Fruit fly (Drosophila melanogaster) whole organism, embryonic: ENCODE measurements around the gene CG11668.

Source experiments
- Adf1 ChIP-seq: fragments of 200-800 bp; sonication (Bioruptor generic); IDR thresholded peaks from 2 replicates; pipeline ENCODE4 v1.3.6; 2022; ENCODE audit warnings: missing biosample characterization, missing genetic modification characterization
- C15 ChIP-seq: fragments of 200-800 bp; sonication (Bioruptor generic); IDR thresholded peaks from 3 replicates; pipeline ENCODE4 v1.3.6; 2022; ENCODE audit warnings: missing biosample characterization, missing genetic modification characterization
- CG10543 ChIP-seq: fragments of 200-800 bp; sonication (Bioruptor generic); optimal IDR thresholded peaks from 3 replicates; lab custom pipeline; 2017; ENCODE audit warnings: missing biosample characterization, mild to moderate bottlenecking, missing genetic modification characterization, moderate library complexity
- CG13624 ChIP-seq: fragments of 200-800 bp; sonication (Bioruptor generic); optimal IDR thresholded peaks from 2 replicates; lab custom pipeline; 2016; ENCODE audit warnings: missing biosample characterization, missing genetic modification characterization
- CG15073 ChIP-seq: fragments of 200-800 bp; sonication (Bioruptor generic); optimal IDR thresholded peaks from 2 replicates; lab custom pipeline; 2016; ENCODE audit warnings: missing biosample characterization, missing genetic modification characterization
- CG1603 ChIP-seq: fragments of 200-800 bp; sonication (Bioruptor generic); optimal IDR thresholded peaks from 2 replicates; lab custom pipeline; 2019; ENCODE audit warnings: missing biosample characterization, mild to moderate bottlenecking, missing genetic modification characterization, moderate library complexity
- CG16815 ChIP-seq: fragments of 200-800 bp; sonication (Bioruptor generic); optimal IDR thresholded peaks from 3 replicates; lab custom pipeline; 2017; ENCODE audit warnings: missing biosample characterization, mild to moderate bottlenecking, missing genetic modification characterization
- CG18011 ChIP-seq: fragments of 200-800 bp; sonication (Bioruptor generic); optimal IDR thresholded peaks from 2 replicates; lab custom pipeline; 2017; ENCODE audit warnings: missing biosample characterization, missing genetic modification characterization, mild to moderate bottlenecking, moderate library complexity, missing genotype
- CG33213 ChIP-seq: fragments of 200-800 bp; sonication (Bioruptor generic); optimal IDR thresholded peaks from 3 replicates; lab custom pipeline; 2016; ENCODE audit warnings: missing biosample characterization, missing genetic modification characterization
- CG3726 ChIP-seq: fragments of 200-800 bp; sonication (Bioruptor generic); IDR thresholded peaks from 3 replicates; pipeline ENCODE4, ENCODE4 v1.3.6; 2022; ENCODE audit warnings: missing biosample characterization, missing genetic modification characterization
- CG3847 ChIP-seq: fragments of 200-800 bp; sonication (Bioruptor generic); IDR thresholded peaks from 2 replicates; pipeline ENCODE4 v1.3.6; 2022; ENCODE audit warnings: missing biosample characterization, missing genetic modification characterization
- CG4360 ChIP-seq: fragments of 200-800 bp; sonication (Bioruptor generic); IDR thresholded peaks from 2 replicates; pipeline ENCODE4 v1.3.6; 2022; ENCODE audit warnings: missing biosample characterization, missing genetic modification characterization
- CG4404 ChIP-seq: fragments of 200-800 bp; sonication (Bioruptor generic); IDR thresholded peaks from 2 replicates; pipeline ENCODE4 v1.3.6; 2022; ENCODE audit warnings: missing biosample characterization, missing genetic modification characterization
- CG6654 ChIP-seq: fragments of 200-800 bp; sonication (Bioruptor generic); optimal IDR thresholded peaks from 2 replicates; lab custom pipeline; 2017; ENCODE audit warnings: missing biosample characterization, mild to moderate bottlenecking, missing genetic modification characterization
- CG7839 ChIP-seq: fragments of 200-800 bp; sonication (Bioruptor generic); optimal IDR thresholded peaks from 3 replicates; lab custom pipeline; 2018; ENCODE audit warnings: missing biosample characterization, mild to moderate bottlenecking, missing genetic modification characterization, moderate library complexity
- CG9817 ChIP-seq: fragments of 200-800 bp; sonication (Bioruptor generic); optimal IDR thresholded peaks from 2 replicates; lab custom pipeline; 2018; ENCODE audit warnings: missing biosample characterization, mild to moderate bottlenecking, missing genetic modification characterization, moderate library complexity
- CkIIα-i1 ChIP-seq: fragments of 200-800 bp; sonication (Bioruptor generic); IDR thresholded peaks from 2 replicates; pipeline ENCODE4 v1.3.6; 2022; ENCODE audit warnings: missing biosample characterization, missing genetic modification characterization
- D19A ChIP-seq: fragments of 200-800 bp; optimal IDR thresholded peaks from 3 replicates; lab custom pipeline; 2019; ENCODE audit warnings: missing biosample characterization, mild to moderate bottlenecking, missing genetic modification characterization, moderate library complexity
- Dp ChIP-seq: fragments of 200-800 bp; sonication (Bioruptor generic); optimal IDR thresholded peaks from 2 replicates; lab custom pipeline; 2018; ENCODE audit warnings: missing biosample characterization, mild to moderate bottlenecking, missing genetic modification characterization, moderate library complexity
- ERR ChIP-seq: fragments of 200-800 bp; sonication (Bioruptor generic); optimal IDR thresholded peaks from 2 replicates; lab custom pipeline; 2016; ENCODE audit warnings: missing biosample characterization, missing genetic modification characterization
- H2.0 ChIP-seq: fragments of 200-800 bp; sonication (Bioruptor generic); IDR thresholded peaks from 2 replicates; pipeline ENCODE4 v1.3.6; 2022; ENCODE audit warnings: missing biosample characterization, missing genetic modification characterization
- HLH3B ChIP-seq: fragments of 200-800 bp; sonication (Bioruptor generic); IDR thresholded peaks from 2 replicates; pipeline ENCODE4 v1.3.6; 2022; ENCODE audit warnings: missing biosample characterization, missing genetic modification characterization
- Hey ChIP-seq: fragments of 200-800 bp; sonication (Bioruptor generic); optimal IDR thresholded peaks from 3 replicates; lab custom pipeline; 2018; ENCODE audit warnings: missing biosample characterization, mild to moderate bottlenecking, missing genetic modification characterization
- Hr3 ChIP-seq: fragments of 200-800 bp; sonication (Bioruptor generic); optimal IDR thresholded peaks from 3 replicates; lab custom pipeline; 2016; ENCODE audit warnings: missing biosample characterization, missing genetic modification characterization
- Kr ChIP-seq: fragments of 200-800 bp; sonication (Bioruptor generic); optimal IDR thresholded peaks from 2 replicates; lab custom pipeline; 2017; ENCODE audit warnings: missing biosample characterization, mild to moderate bottlenecking, missing genetic modification characterization
- MBD-R2 ChIP-seq: fragments of 200-800 bp; sonication (Bioruptor generic); IDR thresholded peaks from 2 replicates; pipeline ENCODE4 v1.3.6; 2022; ENCODE audit warnings: missing biosample characterization, missing genetic modification characterization
- MESR4 ChIP-seq: fragments of 200-800 bp; sonication (Bioruptor generic); optimal IDR thresholded peaks from 2 replicates; lab custom pipeline; 2018; ENCODE audit warnings: missing biosample characterization, mild to moderate bottlenecking, missing genetic modification characterization, moderate library complexity
- Side ChIP-seq: fragments of 200-800 bp; sonication (Bioruptor generic); optimal IDR thresholded peaks from 2 replicates; lab custom pipeline; 2016; ENCODE audit warnings: missing biosample characterization, missing genetic modification characterization
- Sox102F ChIP-seq: fragments of 200-800 bp; sonication (Bioruptor generic); optimal IDR thresholded peaks from 2 replicates; lab custom pipeline; 2018; ENCODE audit warnings: missing biosample characterization, mild to moderate bottlenecking, missing genetic modification characterization, moderate library complexity
- Spps ChIP-seq: fragments of 200-800 bp; sonication (Bioruptor generic); optimal IDR thresholded peaks from 2 replicates; lab custom pipeline; 2018; ENCODE audit warnings: missing biosample characterization, mild to moderate bottlenecking, missing genetic modification characterization
- Ssrp ChIP-seq: fragments of 200-800 bp; sonication (Bioruptor generic); optimal IDR thresholded peaks from 2 replicates; lab custom pipeline; 2018; ENCODE audit warnings: missing biosample characterization, mild to moderate bottlenecking, missing genetic modification characterization, moderate library complexity
- Trl ChIP-seq, 3 experiments: fragments of >200 bp in 2 of 3; fragments of 200-800 bp in 1 of 3; sonication (Bioruptor generic) in 1 of 3; optimal IDR thresholded peaks; 2 replicates in 1 of 3; 3 replicates in 2 of 3; lab custom pipeline; 2016 to 2017; ENCODE audit warnings: missing biosample characterization in 1 of 3, missing genetic modification characterization in 1 of 3
- YL-1 ChIP-seq: fragments of 200-800 bp; sonication (Bioruptor generic); optimal IDR thresholded peaks from 3 replicates; lab custom pipeline; 2017; ENCODE audit warnings: missing biosample characterization, mild to moderate bottlenecking, missing genetic modification characterization
- abd-A ChIP-seq: fragments of 200-800 bp; sonication (Bioruptor generic); optimal IDR thresholded peaks from 3 replicates; lab custom pipeline; 2019; ENCODE audit warnings: missing biosample characterization, mild to moderate bottlenecking, missing genetic modification characterization, moderate library complexity
- al ChIP-seq: fragments of 200-800 bp; sonication (Bioruptor generic); IDR thresholded peaks from 2 replicates; pipeline ENCODE4 v1.3.6; 2022; ENCODE audit warnings: missing biosample characterization, missing genetic modification characterization
- ase ChIP-seq: fragments of 200-800 bp; sonication (Bioruptor generic); IDR thresholded peaks from 3 replicates; pipeline ENCODE4 v1.3.6; 2022; ENCODE audit warnings: missing biosample characterization, missing genetic modification characterization
- btn ChIP-seq: fragments of 200-800 bp; sonication (Bioruptor generic); optimal IDR thresholded peaks from 2 replicates; lab custom pipeline; 2016; ENCODE audit warnings: missing biosample characterization, missing genetic modification characterization
- ftz-f1 ChIP-seq: fragments of 200-800 bp; sonication (Bioruptor generic); optimal IDR thresholded peaks from 2 replicates; lab custom pipeline; 2016; ENCODE audit warnings: missing biosample characterization, missing genetic modification characterization
- gce ChIP-seq: fragments of 200-800 bp; sonication (Bioruptor generic); IDR thresholded peaks from 3 replicates; pipeline ENCODE4 v1.3.6; 2022; ENCODE audit warnings: missing biosample characterization, missing genetic modification characterization
- gcm ChIP-seq: fragments of 200-800 bp; sonication (Bioruptor generic); optimal IDR thresholded peaks from 2 replicates; lab custom pipeline; 2019; ENCODE audit warnings: missing biosample characterization, mild to moderate bottlenecking, missing genetic modification characterization, moderate library complexity
- grau ChIP-seq: fragments of 200-800 bp; optimal IDR thresholded peaks from 3 replicates; lab custom pipeline; 2019; ENCODE audit warnings: missing biosample characterization, mild to moderate bottlenecking, missing genetic modification characterization, moderate library complexity
- hth ChIP-seq: fragments of >200 bp; optimal IDR thresholded peaks from 2 replicates; lab custom pipeline; 2017; ENCODE audit warnings: inconsistent platforms
- kni ChIP-seq: fragments of 200-800 bp; sonication (Bioruptor generic); optimal IDR thresholded peaks from 3 replicates; lab custom pipeline; 2017; ENCODE audit warnings: mild to moderate bottlenecking, missing biosample characterization, missing genetic modification reagents, missing genetic modification characterization
- lab ChIP-seq: fragments of 200-800 bp; sonication (Bioruptor generic); optimal IDR thresholded peaks from 3 replicates; lab custom pipeline; 2017; ENCODE audit warnings: missing biosample characterization, missing genetic modification characterization, mild to moderate bottlenecking, moderate library complexity, missing genetic modification reagents
- pzg ChIP-seq: fragments of 200-800 bp; sonication (Bioruptor generic); optimal IDR thresholded peaks from 3 replicates; lab custom pipeline; 2018; ENCODE audit warnings: missing biosample characterization, mild to moderate bottlenecking, missing genetic modification characterization, moderate library complexity
- trem ChIP-seq: fragments of 200-800 bp; optimal IDR thresholded peaks from 3 replicates; lab custom pipeline; 2019; ENCODE audit warnings: missing biosample characterization, mild to moderate bottlenecking, missing genetic modification characterization, moderate library complexity

CG11668 gene

dm6 chr3R:12997550-12998233 lies 40.5 kb upstream of the CG11668 start, which contains the start of the genes CG17327, CG44194 and CG7518 (continued):
- TF ChIP-seq CG10543 (GFP tag; lab: Kevin White, UChicago) (no peak), HLH3B (no peak), Dp (GFP tag; lab: Kevin White, UChicago) (peak; percentile 29), MESR4 (GFP tag; lab: Kevin White, UChicago) (peak; percentile 77), D19A (no peak), gcm (no peak), grau (tag; lab: Kevin White, UChicago) (peak; percentile 35), C15 (GFP tag; lab: Robert Waterston, UW) (no peak), ftz-f1 (GFP tag; lab: Kevin White, UChicago) (no peak), CG15073 (GFP tag; lab: Kevin White, UChicago) (no peak), Sox102F (GFP tag; lab: Kevin White, UChicago) (no peak), CG4360 (GFP tag; lab: Robert Waterston, UW) (no peak), CG4404 (GFP tag; lab: Robert Waterston, UW) (no peak), al (GFP tag; lab: Robert Waterston, UW) (peak; percentile 26; the same call in 1 of the 2 replicates), Hey (tag; lab: Kevin White, UChicago) (no peak), YL-1 (GFP tag; lab: Kevin White, UChicago) (peak; percentile 43), CG1603 (tag; lab: Kevin White, UChicago) (no peak), kni (GFP tag; lab: Kevin White, UChicago) (no peak), trem (tag; lab: Kevin White, UChicago) (peak; percentile 38), Kr (GFP tag; lab: Kevin White, UChicago) (no peak), btn (no peak), CG33213 (no peak), Trl (optimal IDR thresholded peaks at IDR 0.05; lab: Kevin White, UChicago) (no peak), Trl (GFP tag; optimal IDR thresholded peaks at IDR 0.05; lab: Kevin White, UChicago) (no peak), CG3726 (no peak), CG3847 (GFP tag; lab: Robert Waterston, UW) (peak; percentile 24; the same call in 1 of the 2 replicates), Spps (tag; lab: Kevin White, UChicago) (no peak), CG6654 (GFP tag; lab: Kevin White, UChicago) (no peak), CG13624 (GFP tag; lab: Kevin White, UChicago) (peak; percentile 14), MBD-R2 (GFP tag; lab: Robert Waterston, UW) (peak; percentile 59), Hr3 (GFP tag; lab: Kevin White, UChicago) (peak; percentile 53), pzg (peak; percentile 73), ERR (GFP tag; lab: Kevin White, UChicago) (no peak), H2.0 (GFP tag; lab: Robert Waterston, UW) (no peak), abd-A (tag; lab: Kevin White, UChicago) (no peak), CG9817 (tag; lab: Kevin White, UChicago) (no peak), Side (GFP tag; lab: Kevin White, UChicago) (no peak), CG18011 (GFP tag; lab: Kevin White, UChicago) (no peak), ase (GFP tag; lab: Robert Waterston, UW) (no peak), CkIIα-i1 (GFP tag; lab: Robert Waterston, UW) (no peak), lab (GFP tag; lab: Kevin White, UChicago) (no peak), Adf1 (GFP tag; lab: Robert Waterston, UW) (no peak), hth (lab: Kevin White, UChicago) (no peak), CG16815 (GFP tag; lab: Kevin White, UChicago) (no peak), CG7839 (tag; lab: Kevin White, UChicago) (no peak), Ssrp (tag; lab: Kevin White, UChicago) (peak; percentile 2), gce (GFP tag; lab: Robert Waterston, UW) (no peak)
